Worm (Caenorhabditis elegans) whole organism, mixed stage, embryonic: ENCODE data around the gene sur-5.
A peak's percentile ranks its signal among the peaks of the same experiment; 100 is the strongest.

Experiments used
- blmp-1 ChIP-seq: fragments of 150-350 bp; optimal IDR thresholded peaks from 2 replicates; lab custom pipeline; 2014; ENCODE audit warnings: missing biosample characterization, missing genetic modification characterization
- ceh-83 ChIP-seq: fragments of 200-800 bp; sonication (Bioruptor generic); optimal IDR thresholded peaks from 2 replicates; lab custom pipeline; 2018; ENCODE audit warnings: mild to moderate bottlenecking, missing genetic modification characterization, missing compliant biosample characterization
- ces-1 ChIP-seq: fragments of 150-350 bp; optimal IDR thresholded peaks from 2 replicates; lab custom pipeline; 2014; ENCODE audit warnings: missing biosample characterization, missing genetic modification reagents, missing genetic modification characterization
- drap-1 ChIP-seq: fragments of 200-800 bp; sonication (Bioruptor generic); optimal IDR thresholded peaks from 3 replicates; lab custom pipeline; 2018; ENCODE audit warnings: mild to moderate bottlenecking, missing genetic modification characterization, missing compliant biosample characterization
- elt-3 ChIP-seq: fragments of 150-350 bp; optimal IDR thresholded peaks from 2 replicates; lab custom pipeline; 2014; ENCODE audit warnings: missing biosample characterization, missing genetic modification characterization
- flh-1 ChIP-seq: fragments of 200-800 bp; sonication (Bioruptor generic); optimal IDR thresholded peaks from 2 replicates; lab custom pipeline; 2018; ENCODE audit warnings: mild to moderate bottlenecking, missing genetic modification characterization, moderate library complexity, missing compliant biosample characterization
- lin-13 ChIP-seq: fragments of 150-350 bp; optimal IDR thresholded peaks from 2 replicates; lab custom pipeline; 2014; ENCODE audit warnings: missing biosample characterization, missing genetic modification characterization
- nhr-237 ChIP-seq: fragments of 150-350 bp; optimal IDR thresholded peaks from 2 replicates; lab custom pipeline; 2014; ENCODE audit warnings: missing biosample characterization, missing genetic modification characterization
- pha-4 ChIP-seq: fragments of 150-350 bp; optimal IDR thresholded peaks from 2 replicates; lab custom pipeline; 2018; ENCODE audit warnings: missing biosample characterization, missing genetic modification reagents, missing genetic modification characterization
- snpc-4 ChIP-seq: fragments of 150-350 bp; optimal IDR thresholded peaks from 2 replicates; lab custom pipeline; 2014; ENCODE audit warnings: missing biosample characterization, missing genetic modification characterization
- unc-62 ChIP-seq: fragments of 150-350 bp; optimal IDR thresholded peaks from 2 replicates; lab custom pipeline; 2014; ENCODE audit warnings: missing biosample characterization, missing genetic modification reagents, missing genetic modification characterization
- ztf-11 ChIP-seq: fragments of 150-350 bp; optimal IDR thresholded peaks from 2 replicates; lab custom pipeline; 2014; ENCODE audit warnings: missing biosample characterization, missing genetic modification characterization

- TF ChIP-seq flh-1 (GFP tag; lab: Kevin White, UChicago), result no peak
- TF ChIP-seq nhr-237, result no peak
- TF ChIP-seq snpc-4 (tag; lab: Kevin White, UChicago), result no peak
- no peak for TF ChIP-seq ces-1 (GFP tag; lab: Kevin White, UChicago)
- TF ChIP-seq ceh-83 (GFP tag; lab: Kevin White, UChicago), result no peak
- no peak for TF ChIP-seq ztf-11 (tag; lab: Kevin White, UChicago)
- TF ChIP-seq pha-4 (tag; lab: Kevin White, UChicago), result no peak
- no peak for TF ChIP-seq elt-3 (tag; lab: Kevin White, UChicago)
- peak; percentile 20 for TF ChIP-seq drap-1
- TF ChIP-seq blmp-1 (tag; lab: Kevin White, UChicago), result no peak
- no peak for TF ChIP-seq lin-13 (tag; lab: Kevin White, UChicago)
- TF ChIP-seq unc-62 (GFP tag; lab: Kevin White, UChicago), result no peak
Observed at ce11 chrX:7268965-7269364, 36.4 kb downstream of the sur-5 start.
